Fruit fly (Drosophila melanogaster) whole organism, embryonic: ENCODE data around the gene CG7120.
A peak's percentile ranks its signal among the peaks of the same experiment; 100 is the strongest.

Source experiments
- Ada2b ChIP-seq: fragments of 200-800 bp; sonication (Bioruptor generic); IDR thresholded peaks from 2 replicates; pipeline ENCODE4 v1.3.6; 2022; ENCODE audit warnings: missing biosample characterization, missing genetic modification characterization
- B-H1 ChIP-seq: fragments of 200-800 bp; sonication (Bioruptor generic); IDR thresholded peaks from 3 replicates; pipeline ENCODE4 v1.3.6; 2022; ENCODE audit warnings: missing biosample characterization, missing genetic modification characterization
- C15 ChIP-seq: fragments of 200-800 bp; sonication (Bioruptor generic); IDR thresholded peaks from 3 replicates; pipeline ENCODE4 v1.3.6; 2022; ENCODE audit warnings: missing biosample characterization, missing genetic modification characterization
- CG11085 ChIP-seq: fragments of 200-800 bp; sonication (Bioruptor generic); IDR thresholded peaks from 2 replicates; pipeline ENCODE4 v1.3.6; 2022; ENCODE audit warnings: missing biosample characterization, missing genetic modification characterization
- CG12659 ChIP-seq: fragments of 200-800 bp; sonication (Bioruptor generic); optimal IDR thresholded peaks from 3 replicates; lab custom pipeline; 2017; ENCODE audit warnings: mild to moderate bottlenecking, missing biosample characterization, missing genetic modification reagents, missing genetic modification characterization
- CG13424 ChIP-seq: fragments of 200-800 bp; sonication (Bioruptor generic); optimal IDR thresholded peaks from 2 replicates; lab custom pipeline; 2019; ENCODE audit warnings: missing biosample characterization, mild to moderate bottlenecking, missing genetic modification characterization, moderate library complexity
- CG13775 ChIP-seq: fragments of 200-800 bp; sonication (Bioruptor generic); optimal IDR thresholded peaks from 3 replicates; lab custom pipeline; 2017; ENCODE audit warnings: missing biosample characterization, mild to moderate bottlenecking, missing genetic modification characterization
- CG14860 ChIP-seq: fragments of 200-800 bp; sonication (Bioruptor generic); IDR thresholded peaks from 3 replicates; pipeline ENCODE4 v1.3.6; 2022; ENCODE audit warnings: missing biosample characterization, missing genetic modification characterization; ENCODE audit not compliant: partially characterized antibody
- CG14965 ChIP-seq: fragments of 200-800 bp; sonication (Bioruptor generic); optimal IDR thresholded peaks from 2 replicates; lab custom pipeline; 2016; ENCODE audit warnings: missing biosample characterization, missing genetic modification characterization, borderline replicate concordance
- CG15601 ChIP-seq: fragments of 200-800 bp; sonication (Bioruptor generic); optimal IDR thresholded peaks from 3 replicates; lab custom pipeline; 2019; ENCODE audit warnings: missing biosample characterization, mild to moderate bottlenecking, missing genetic modification characterization, moderate library complexity
- CG2120 ChIP-seq: fragments of 200-800 bp; sonication (Bioruptor generic); optimal IDR thresholded peaks from 3 replicates; lab custom pipeline; 2016; ENCODE audit warnings: missing biosample characterization, missing genetic modification characterization
- CG2875 ChIP-seq: fragments of 200-800 bp; sonication (Bioruptor generic); optimal IDR thresholded peaks from 2 replicates; lab custom pipeline; 2017; ENCODE audit warnings: missing biosample characterization, mild to moderate bottlenecking, missing genetic modification characterization, missing genetic modification reagents
- CG32767 ChIP-seq: fragments of 200-800 bp; sonication (Bioruptor generic); IDR thresholded peaks from 2 replicates; pipeline ENCODE4 v1.3.6; 2022; ENCODE audit warnings: missing biosample characterization, missing genetic modification characterization
- CG34376 ChIP-seq: fragments of 200-800 bp; sonication (Bioruptor generic); optimal IDR thresholded peaks from 2 replicates; lab custom pipeline; 2018; ENCODE audit warnings: missing biosample characterization, mild to moderate bottlenecking, missing genetic modification characterization
- CG34422 ChIP-seq: fragments of 200-800 bp; sonication (Bioruptor generic); IDR thresholded peaks from 3 replicates; pipeline ENCODE4 v1.3.6; 2022; ENCODE audit warnings: missing biosample characterization, missing genetic modification characterization
- CG3995 ChIP-seq: fragments of 200-800 bp; sonication (Bioruptor generic); optimal IDR thresholded peaks from 3 replicates; lab custom pipeline; 2016; ENCODE audit warnings: missing biosample characterization, missing genetic modification characterization
- CG4282 ChIP-seq: fragments of 200-800 bp; sonication (Bioruptor generic); optimal IDR thresholded peaks from 2 replicates; lab custom pipeline; 2016; ENCODE audit warnings: missing biosample characterization, missing genetic modification characterization
- CG4424 ChIP-seq: fragments of 200-800 bp; sonication (Bioruptor generic); optimal IDR thresholded peaks from 3 replicates; lab custom pipeline; 2016; ENCODE audit warnings: missing biosample characterization, missing genetic modification characterization
- CG6813 ChIP-seq: fragments of 200-800 bp; sonication (Bioruptor generic); optimal IDR thresholded peaks from 2 replicates; lab custom pipeline; 2017; ENCODE audit warnings: missing biosample characterization, missing genetic modification characterization, mild to moderate bottlenecking, moderate library complexity, missing genetic modification reagents
- CG7987 ChIP-seq: fragments of 200-800 bp; sonication (Bioruptor generic); optimal IDR thresholded peaks from 2 replicates; lab custom pipeline; 2018; ENCODE audit warnings: missing biosample characterization, mild to moderate bottlenecking, missing genetic modification characterization, moderate library complexity
- Dek ChIP-seq: fragments of 200-800 bp; sonication (Bioruptor generic); optimal IDR thresholded peaks from 3 replicates; lab custom pipeline; 2019; ENCODE audit warnings: missing biosample characterization, mild to moderate bottlenecking, missing genetic modification characterization, moderate library complexity
- Ets65A ChIP-seq: fragments of 200-800 bp; sonication (Bioruptor generic); peaks from one replicate; lab custom pipeline; 2016; ENCODE audit warnings: missing biosample characterization, missing genetic modification characterization
- Ets97D ChIP-seq: fragments of 200-800 bp; sonication (Bioruptor generic); optimal IDR thresholded peaks from 3 replicates; lab custom pipeline; 2016; ENCODE audit warnings: missing biosample characterization, missing genetic modification characterization
- Fer2 ChIP-seq: fragments of 200-800 bp; sonication (Bioruptor generic); optimal IDR thresholded peaks from 2 replicates; lab custom pipeline; 2018; ENCODE audit warnings: missing biosample characterization, mild to moderate bottlenecking, missing genetic modification characterization, moderate library complexity
- Gug ChIP-seq: fragments of 200-800 bp; sonication (Bioruptor generic); IDR thresholded peaks from 4 replicates; pipeline ENCODE4 v1.3.6; 2022; ENCODE audit warnings: missing biosample characterization, missing genetic modification characterization
- Hr3 ChIP-seq: fragments of 200-800 bp; sonication (Bioruptor generic); optimal IDR thresholded peaks from 3 replicates; lab custom pipeline; 2016; ENCODE audit warnings: missing biosample characterization, missing genetic modification characterization
- Hr51 ChIP-seq, 2 experiments: fragments of 200-800 bp; sonication (Bioruptor generic); optimal IDR thresholded peaks; 2 replicates in 1 of 2; 3 replicates in 1 of 2; lab custom pipeline; 2016 to 2018; ENCODE audit warnings: missing biosample characterization in 2 of 2, missing genetic modification characterization in 2 of 2, mild to moderate bottlenecking in 1 of 2, moderate library complexity in 1 of 2
- MBD-R2 ChIP-seq: fragments of 200-800 bp; sonication (Bioruptor generic); IDR thresholded peaks from 2 replicates; pipeline ENCODE4 v1.3.6; 2022; ENCODE audit warnings: missing biosample characterization, missing genetic modification characterization
- MTF-1 ChIP-seq: fragments of 200-800 bp; sonication (Bioruptor generic); optimal IDR thresholded peaks from 2 replicates; lab custom pipeline; 2018; ENCODE audit warnings: missing biosample characterization, mild to moderate bottlenecking, missing genetic modification characterization, borderline replicate concordance
- NK7.1 ChIP-seq: fragments of 200-800 bp; sonication (Bioruptor generic); optimal IDR thresholded peaks from 3 replicates; lab custom pipeline; 2016; ENCODE audit warnings: missing biosample characterization, missing genetic modification characterization
- PHDP ChIP-seq: fragments of 200-800 bp; sonication (Bioruptor generic); optimal IDR thresholded peaks from 3 replicates; lab custom pipeline; 2018; ENCODE audit warnings: missing biosample characterization, mild to moderate bottlenecking, missing genetic modification characterization, moderate library complexity
- Ssrp ChIP-seq: fragments of 200-800 bp; sonication (Bioruptor generic); optimal IDR thresholded peaks from 2 replicates; lab custom pipeline; 2018; ENCODE audit warnings: missing biosample characterization, mild to moderate bottlenecking, missing genetic modification characterization, moderate library complexity
- btn ChIP-seq: fragments of 200-800 bp; sonication (Bioruptor generic); optimal IDR thresholded peaks from 2 replicates; lab custom pipeline; 2016; ENCODE audit warnings: missing biosample characterization, missing genetic modification characterization
- cad ChIP-seq: fragments of >200 bp; optimal IDR thresholded peaks from 2 replicates; lab custom pipeline; 2017; ENCODE audit warnings: missing biosample characterization, missing genetic modification characterization
- crp ChIP-seq, 2 experiments: fragments of 200-800 bp; sonication (Bioruptor generic); optimal IDR thresholded peaks; 2 replicates in 1 of 2; 3 replicates in 1 of 2; lab custom pipeline; 2017; ENCODE audit warnings: missing biosample characterization in 2 of 2, missing genetic modification characterization in 2 of 2, mild to moderate bottlenecking in 1 of 2, moderate library complexity in 1 of 2
- dmrt11E ChIP-seq: fragments of 200-800 bp; sonication (Bioruptor generic); optimal IDR thresholded peaks from 3 replicates; lab custom pipeline; 2018; ENCODE audit warnings: missing biosample characterization, mild to moderate bottlenecking, missing genetic modification characterization, moderate library complexity
- gsb-n ChIP-seq: fragments of 200-800 bp; sonication (Bioruptor generic); optimal IDR thresholded peaks from 3 replicates; lab custom pipeline; 2018; ENCODE audit warnings: missing biosample characterization, mild to moderate bottlenecking, missing genetic modification characterization
- luna ChIP-seq: fragments of 200-800 bp; sonication (Bioruptor generic); optimal IDR thresholded peaks from 2 replicates; lab custom pipeline; 2016; ENCODE audit warnings: missing biosample characterization, missing genetic modification characterization
- mirr ChIP-seq: fragments of 200-800 bp; sonication (Bioruptor generic); optimal IDR thresholded peaks from 3 replicates; lab custom pipeline; 2018; ENCODE audit warnings: missing biosample characterization, mild to moderate bottlenecking, missing genetic modification characterization
- nerfin-2 ChIP-seq: fragments of 200-800 bp; sonication (Bioruptor generic); IDR thresholded peaks from 2 replicates; pipeline ENCODE4 v1.3.6; 2022; ENCODE audit warnings: missing biosample characterization, missing genetic modification characterization; ENCODE audit not compliant: partially characterized antibody
- pita ChIP-seq: fragments of 200-800 bp; sonication (Bioruptor generic); optimal IDR thresholded peaks from 2 replicates; lab custom pipeline; 2017; ENCODE audit warnings: missing biosample characterization, mild to moderate bottlenecking, missing genetic modification characterization
- repo ChIP-seq: fragments of 200-800 bp; sonication (Bioruptor generic); optimal IDR thresholded peaks from 2 replicates; lab custom pipeline; 2016; ENCODE audit warnings: missing biosample characterization, missing genetic modification characterization
- scrt ChIP-seq: fragments of 200-800 bp; sonication (Bioruptor generic); optimal IDR thresholded peaks from 2 replicates; lab custom pipeline; 2018; ENCODE audit warnings: missing biosample characterization, mild to moderate bottlenecking, missing genetic modification characterization, moderate library complexity
- tna ChIP-seq: fragments of 200-800 bp; sonication (Bioruptor generic); IDR thresholded peaks from 2 replicates; pipeline ENCODE4 v1.3.6; 2022; ENCODE audit warnings: missing biosample characterization, missing genetic modification characterization; ENCODE audit not compliant: partially characterized antibody
- trem ChIP-seq: fragments of 200-800 bp; optimal IDR thresholded peaks from 3 replicates; lab custom pipeline; 2019; ENCODE audit warnings: missing biosample characterization, mild to moderate bottlenecking, missing genetic modification characterization, moderate library complexity
- tx ChIP-seq: fragments of 200-800 bp; sonication (Bioruptor generic); optimal IDR thresholded peaks from 2 replicates; lab custom pipeline; 2016; ENCODE audit warnings: missing biosample characterization, missing genetic modification characterization
- unc-4 ChIP-seq: fragments of 200-800 bp; sonication (Bioruptor generic); IDR thresholded peaks from 2 replicates; pipeline ENCODE4 v1.3.6; 2022; ENCODE audit warnings: missing biosample characterization, missing genetic modification characterization; ENCODE audit not compliant: partially characterized antibody
- zfh2 ChIP-seq: fragments of 200-800 bp; sonication (Bioruptor generic); optimal IDR thresholded peaks from 2 replicates; lab custom pipeline; 2016; ENCODE audit warnings: missing biosample characterization, missing genetic modification characterization

CG7120 gene

DNA sequence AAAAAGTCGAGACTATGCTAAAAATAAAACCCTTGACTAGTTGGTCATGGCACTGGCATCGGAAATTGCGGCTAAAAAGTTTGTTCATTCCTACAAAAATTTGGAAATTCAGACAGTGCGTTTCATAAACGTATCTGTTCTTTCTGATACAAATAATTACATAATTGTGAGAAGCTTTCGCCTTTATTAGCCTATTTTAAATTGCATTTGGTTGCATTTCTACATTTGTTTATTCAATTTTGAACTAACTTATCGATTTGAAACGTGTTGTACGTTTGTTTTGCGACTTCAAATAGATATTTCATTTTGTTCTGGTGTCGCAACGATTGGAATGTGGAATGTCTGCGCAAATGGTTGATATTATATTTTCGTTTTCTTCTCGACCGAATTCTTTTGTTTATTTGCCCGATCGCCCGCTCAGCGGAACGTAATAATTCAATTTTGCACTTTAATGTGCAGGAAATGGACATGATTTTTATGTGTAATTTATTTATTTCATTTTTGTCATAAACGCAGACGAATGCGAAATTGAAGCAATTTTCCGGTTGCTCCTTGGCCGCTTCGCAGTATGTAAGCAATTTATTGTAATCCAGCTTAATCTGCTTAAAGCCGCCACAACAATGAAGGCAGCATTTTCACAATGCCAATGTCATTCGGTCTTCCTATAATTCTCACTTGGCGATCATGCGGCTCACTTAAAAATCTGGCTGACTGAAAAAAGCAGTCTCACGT, 50.4 kb downstream of the CG7120 start (continued):
- TF ChIP-seq cad (GFP tag; lab: Kevin White, UChicago) (no peak), dmrt11E (tag; lab: Kevin White, UChicago) (no peak), CG14965 (GFP tag; lab: Kevin White, UChicago) (no peak), CG32767 (GFP tag; lab: Robert Waterston, UW) (no peak), pita (GFP tag; lab: Kevin White, UChicago) (no peak), unc-4 (GFP tag; lab: Robert Waterston, UW) (no peak), crp (GFP tag; optimal IDR thresholded peaks at IDR 0.05; lab: Kevin White, UChicago) (no peak), CG4424 (GFP tag; lab: Kevin White, UChicago) (no peak), Fer2 (peak; percentile 6), trem (no peak), Ets97D (GFP tag; lab: Kevin White, UChicago) (peak; percentile 13), gsb-n (tag; lab: Kevin White, UChicago) (no peak), zfh2 (GFP tag; lab: Kevin White, UChicago) (peak; percentile 55), PHDP (tag; lab: Kevin White, UChicago) (peak; percentile 69), Hr51 (GFP tag; optimal IDR thresholded peaks at IDR 0.05; lab: Kevin White, UChicago) (peak in 1 of 2 experiments; percentile 75), CG11085 (GFP tag; lab: Robert Waterston, UW) (no peak), CG13775 (GFP tag; lab: Kevin White, UChicago) (peak; percentile 13), B-H1 (GFP tag; lab: Robert Waterston, UW) (peak; percentile 40; the same call in 1 of the 3 replicates), CG7987 (GFP tag; lab: Kevin White, UChicago) (no peak), CG6813 (GFP tag; lab: Kevin White, UChicago) (no peak), tna (no peak), Ssrp (tag; lab: Kevin White, UChicago) (peak; percentile 15), MBD-R2 (no peak; the same call in 1 of the 2 replicates), Gug (peak; percentile 15; the same call in 1 of the 4 replicates), CG13424 (tag; lab: Kevin White, UChicago) (peak; percentile 59), luna (GFP tag; lab: Kevin White, UChicago) (no peak), Dek (tag; lab: Kevin White, UChicago) (peak; percentile 38), Ets65A (peak; percentile 68), scrt (GFP tag; lab: Kevin White, UChicago) (peak; percentile 59), NK7.1 (GFP tag; lab: Kevin White, UChicago) (no peak), C15 (GFP tag; lab: Robert Waterston, UW) (peak; percentile 41; the same call in 1 of the 3 replicates), tx (GFP tag; lab: Kevin White, UChicago) (peak; percentile 55), mirr (GFP tag; lab: Kevin White, UChicago) (peak; percentile 58), CG2875 (GFP tag; lab: Kevin White, UChicago) (no peak), CG3995 (GFP tag; lab: Kevin White, UChicago) (no peak), repo (GFP tag; lab: Kevin White, UChicago) (no peak), btn (GFP tag; lab: Kevin White, UChicago) (no peak), Hr3 (GFP tag; lab: Kevin White, UChicago) (peak; percentile 6), nerfin-2 (GFP tag; lab: Robert Waterston, UW) (no peak), CG34376 (GFP tag; lab: Kevin White, UChicago) (no peak), Ada2b (GFP tag; lab: Robert Waterston, UW) (peak; percentile 59), CG14860 (GFP tag; lab: Robert Waterston, UW) (no peak), CG34422 (0 out of 3 replicates have a peak, but pooled peaks have one; percentile 37), CG15601 (no peak), MTF-1 (GFP tag; lab: Kevin White, UChicago) (no peak), CG12659 (peak; percentile 69), CG4282 (GFP tag; lab: Kevin White, UChicago) (no peak), CG2120 (GFP tag; lab: Kevin White, UChicago) (peak; percentile 80)
